Worm (Caenorhabditis elegans) whole organism, young adult: ENCODE results near the gene srxa-10.

Source experiments
- B0261.1 ChIP-seq: sonication (generic microtip); optimal IDR thresholded peaks from 2 replicates; lab custom pipeline; 2016; ENCODE audit warnings: mild to moderate bottlenecking, missing genetic modification characterization, moderate library complexity, missing compliant biosample characterization
- C06A6.2 ChIP-seq: fragments of 200-800 bp; sonication (Bioruptor generic); conservative IDR thresholded peaks from 2 replicates; pipeline ENCODE4 v1.3.6; 2022; ENCODE audit warnings: missing genetic modification characterization, missing compliant biosample characterization
- D2030.7 ChIP-seq: fragments of 200-800 bp; sonication (Bioruptor generic); IDR thresholded peaks from 2 replicates; pipeline ENCODE4 v1.3.6; 2022; ENCODE audit warnings: missing genetic modification reagents, missing genetic modification characterization, missing compliant biosample characterization
- F37B4.10 ChIP-seq: fragments of 200-800 bp; sonication (Bioruptor generic); IDR thresholded peaks from 2 replicates; pipeline ENCODE4 v1.3.6; 2022; ENCODE audit warnings: missing genetic modification characterization, missing compliant biosample characterization
- F49E8.2 ChIP-seq: sonication (generic microtip); optimal IDR thresholded peaks from 3 replicates; lab custom pipeline; 2017; ENCODE audit warnings: missing genetic modification characterization, mild to moderate bottlenecking, missing compliant biosample characterization, antibody characterized with exemption, moderate library complexity; ENCODE audit not compliant: insufficient read depth
- K12H6.12 ChIP-seq: fragments of 200-800 bp; sonication (Bioruptor generic); optimal IDR thresholded peaks from 2 replicates; lab custom pipeline; 2018; ENCODE audit warnings: mild to moderate bottlenecking, missing genetic modification characterization, missing compliant biosample characterization
- T07F8.4 ChIP-seq: sonication (generic microtip); optimal IDR thresholded peaks from 2 replicates; lab custom pipeline; 2016; ENCODE audit warnings: mild to moderate bottlenecking, missing genetic modification characterization, moderate library complexity, missing compliant biosample characterization
- Y53F4B.3 ChIP-seq: fragments of 200-800 bp; sonication (Bioruptor generic); IDR thresholded peaks from 2 replicates; pipeline ENCODE4 v1.3.6; 2022; ENCODE audit warnings: missing genetic modification reagents, missing genetic modification characterization, missing compliant biosample characterization
- Y67H2A.10 ChIP-seq: fragments of 200-800 bp; sonication (Bioruptor generic); conservative IDR thresholded peaks from 2 replicates; pipeline ENCODE4 v1.3.6; 2022; ENCODE audit warnings: missing genetic modification reagents, missing genetic modification characterization, missing compliant biosample characterization
- Y95B8A.8 ChIP-seq: fragments of 200-800 bp; sonication (Bioruptor generic); IDR thresholded peaks from 2 replicates; pipeline ENCODE4 v1.3.6; 2022; ENCODE audit warnings: missing genetic modification reagents, missing genetic modification characterization, missing compliant biosample characterization
- akir-1 ChIP-seq: fragments of 200-800 bp; sonication (Bioruptor generic); optimal IDR thresholded peaks from 2 replicates; lab custom pipeline; 2018; ENCODE audit warnings: mild to moderate bottlenecking, missing genetic modification characterization, moderate library complexity, missing compliant biosample characterization
- ama-1 ChIP-seq, 3 experiments: fragments of 150-350 bp in 1 of 3; sonication (generic microtip) in 2 of 3; optimal IDR thresholded peaks; 2 replicates each; lab custom pipeline; 2014 to 2018; ENCODE audit warnings: missing biosample characterization in 2 of 3, missing genetic modification characterization in 2 of 3, missing genetic modification reagents in 2 of 3
- atf-7 ChIP-seq: sonication (generic microtip); optimal IDR thresholded peaks from 2 replicates; lab custom pipeline; 2017; ENCODE audit warnings: mild to moderate bottlenecking, missing genetic modification characterization, missing compliant biosample characterization
- attf-3 ChIP-seq: fragments of 200-800 bp; sonication (Bioruptor generic); conservative IDR thresholded peaks from 2 replicates; pipeline ENCODE4 v1.3.6; 2022; ENCODE audit warnings: missing genetic modification reagents, missing genetic modification characterization, missing compliant biosample characterization
- attf-5 ChIP-seq: fragments of 200-800 bp; sonication (Bioruptor generic); optimal IDR thresholded peaks from 2 replicates; lab custom pipeline; 2018; ENCODE audit warnings: mild to moderate bottlenecking, missing genetic modification characterization, missing compliant biosample characterization
- attf-6 ChIP-seq: fragments of 200-800 bp; sonication (Bioruptor generic); IDR thresholded peaks from 2 replicates; pipeline ENCODE4 v1.3.6; 2022; ENCODE audit warnings: missing genetic modification reagents, missing genetic modification characterization, missing compliant biosample characterization
- bed-1 ChIP-seq: fragments of 200-800 bp; sonication (Bioruptor generic); IDR thresholded peaks from 2 replicates; pipeline ENCODE4 v1.3.6; 2022; ENCODE audit warnings: missing genetic modification reagents, missing genetic modification characterization, missing compliant biosample characterization
- cebp-2 ChIP-seq: fragments of 200-800 bp; sonication (Bioruptor generic); IDR thresholded peaks from 2 replicates; pipeline ENCODE4 v1.3.6; 2022; ENCODE audit warnings: missing genetic modification characterization, missing compliant biosample characterization
- ceh-100 ChIP-seq: fragments of 200-800 bp; sonication (Bioruptor generic); IDR thresholded peaks from 2 replicates; pipeline ENCODE4 v1.3.6; 2022; ENCODE audit warnings: missing genetic modification reagents, missing genetic modification characterization, missing compliant biosample characterization
- ceh-27 ChIP-seq: fragments of 200-800 bp; sonication (Bioruptor generic); optimal IDR thresholded peaks from 2 replicates; lab custom pipeline; 2018; ENCODE audit warnings: mild to moderate bottlenecking, missing genetic modification characterization, moderate library complexity, missing compliant biosample characterization
- ceh-58 ChIP-seq: fragments of 200-800 bp; sonication (Bioruptor generic); IDR thresholded peaks from 2 replicates; pipeline ENCODE4 v1.3.6; 2022; ENCODE audit warnings: missing genetic modification characterization, missing compliant biosample characterization
- die-1 ChIP-seq: sonication (generic microtip); optimal IDR thresholded peaks from 2 replicates; lab custom pipeline; 2016; ENCODE audit warnings: missing genotype, mild to moderate bottlenecking, missing genetic modification characterization, missing compliant biosample characterization
- dpff-1 ChIP-seq: sonication (generic microtip); optimal IDR thresholded peaks from 2 replicates; lab custom pipeline; 2017; ENCODE audit warnings: mild to moderate bottlenecking, missing genetic modification characterization, missing compliant biosample characterization
- efl-1 ChIP-seq: fragments of 150-350 bp; optimal IDR thresholded peaks from 2 replicates; lab custom pipeline; 2014; ENCODE audit warnings: missing biosample characterization, missing genetic modification reagents, missing genetic modification characterization
- egl-44 ChIP-seq: fragments of 200-800 bp; sonication (Bioruptor generic); IDR thresholded peaks from 2 replicates; pipeline ENCODE4 v1.3.6; 2022; ENCODE audit warnings: missing genetic modification reagents, missing genetic modification characterization, missing compliant biosample characterization
- hmg-1.2 ChIP-seq: fragments of 200-800 bp; sonication (Bioruptor generic); IDR thresholded peaks from 2 replicates; pipeline ENCODE4 v1.3.6; 2022; ENCODE audit warnings: missing genetic modification reagents, missing genetic modification characterization, missing compliant biosample characterization
- hrde-1 ChIP-seq: sonication (generic microtip); optimal IDR thresholded peaks from 2 replicates; lab custom pipeline; 2016; ENCODE audit warnings: missing genetic modification characterization, mild to moderate bottlenecking, missing compliant biosample characterization, moderate library complexity, missing genotype, missing genetic modification reagents, borderline replicate concordance
- lag-1 ChIP-seq: fragments of 200-800 bp; sonication (Bioruptor generic); IDR thresholded peaks from 2 replicates; pipeline ENCODE4 v1.3.6; 2022; ENCODE audit warnings: missing genetic modification reagents, missing genetic modification characterization, missing compliant biosample characterization
- lin-26 ChIP-seq: fragments of 200-800 bp; sonication (Bioruptor generic); IDR thresholded peaks from 2 replicates; pipeline ENCODE4 v1.3.6; 2022; ENCODE audit warnings: missing genetic modification reagents, missing genetic modification characterization, missing compliant biosample characterization
- madf-3 ChIP-seq: fragments of 200-800 bp; sonication (Bioruptor generic); IDR thresholded peaks from 2 replicates; pipeline ENCODE4 v1.3.6; 2022; ENCODE audit warnings: missing genetic modification reagents, missing genetic modification characterization, missing compliant biosample characterization
- madf-6 ChIP-seq: fragments of 200-800 bp; sonication (Bioruptor generic); IDR thresholded peaks from 2 replicates; pipeline ENCODE4 v1.3.6; 2022; ENCODE audit warnings: missing genetic modification reagents, missing genetic modification characterization, missing compliant biosample characterization
- madf-8 ChIP-seq: fragments of 200-800 bp; sonication (Bioruptor generic); conservative IDR thresholded peaks from 2 replicates; pipeline ENCODE4 v1.3.6; 2022; ENCODE audit warnings: missing genetic modification reagents, missing genetic modification characterization, missing compliant biosample characterization
- mcd-1 ChIP-seq: fragments of 200-800 bp; sonication (Bioruptor generic); IDR thresholded peaks from 2 replicates; pipeline ENCODE4 v1.3.6; 2022; ENCODE audit warnings: missing genetic modification reagents, missing genetic modification characterization, missing compliant biosample characterization
- mel-28 ChIP-seq: sonication (generic microtip); optimal IDR thresholded peaks from 2 replicates; lab custom pipeline; 2016; ENCODE audit warnings: borderline replicate concordance, mild to moderate bottlenecking, missing genetic modification characterization, missing compliant biosample characterization
- mes-4 ChIP-seq: sonication (generic microtip); optimal IDR thresholded peaks from 2 replicates; lab custom pipeline; 2016; ENCODE audit warnings: missing genotype, missing genetic modification characterization, missing compliant biosample characterization
- mxl-1 ChIP-seq: sonication (generic microtip); optimal IDR thresholded peaks from 2 replicates; lab custom pipeline; 2016; ENCODE audit warnings: missing genetic modification characterization, missing compliant biosample characterization
- nfya-1 ChIP-seq: sonication (generic microtip); optimal IDR thresholded peaks from 2 replicates; lab custom pipeline; 2017; ENCODE audit warnings: antibody characterized with exemption, missing compliant biosample characterization, missing genetic modification characterization, borderline replicate concordance; ENCODE audit not compliant: insufficient read depth
- nhr-90 ChIP-seq: sonication (generic microtip); optimal IDR thresholded peaks from 2 replicates; lab custom pipeline; 2016; ENCODE audit warnings: missing genotype, mild to moderate bottlenecking, missing genetic modification characterization, missing compliant biosample characterization
- pbrm-1 ChIP-seq: fragments of 200-800 bp; sonication (Bioruptor generic); IDR thresholded peaks from 2 replicates; pipeline ENCODE4 v1.3.6; 2022; ENCODE audit warnings: missing genetic modification reagents, missing genetic modification characterization, missing compliant biosample characterization
- pha-4 ChIP-seq: fragments of 150-350 bp; sonication (generic microtip); optimal IDR thresholded peaks from 2 replicates; lab custom pipeline; 2014; ENCODE audit warnings: missing biosample characterization, missing genetic modification reagents, missing genetic modification characterization
- rcor-1 ChIP-seq: fragments of 200-800 bp; sonication (Bioruptor generic); IDR thresholded peaks from 2 replicates; pipeline ENCODE4 v1.3.6; 2022; ENCODE audit warnings: missing genetic modification reagents, missing genetic modification characterization, missing compliant biosample characterization
- snpc-3.4 ChIP-seq: sonication (generic microtip); optimal IDR thresholded peaks from 2 replicates; lab custom pipeline; 2017; ENCODE audit warnings: missing genetic modification characterization, mild to moderate bottlenecking, missing compliant biosample characterization, antibody characterized with exemption, moderate library complexity, missing genotype, missing genetic modification reagents
- somi-1 ChIP-seq: fragments of 200-800 bp; sonication (Bioruptor generic); optimal IDR thresholded peaks from 2 replicates; lab custom pipeline; 2018; ENCODE audit warnings: mild to moderate bottlenecking, missing genetic modification characterization, missing compliant biosample characterization
- sptf-2 ChIP-seq: fragments of 200-800 bp; sonication (Bioruptor generic); optimal IDR thresholded peaks from 2 replicates; lab custom pipeline; 2018; ENCODE audit warnings: mild to moderate bottlenecking, missing genetic modification characterization, missing compliant biosample characterization
- unc-130 ChIP-seq: sonication (generic microtip); optimal IDR thresholded peaks from 2 replicates; lab custom pipeline; 2016; ENCODE audit warnings: missing genetic modification reagents, missing genetic modification characterization, missing compliant biosample characterization
- unc-62 ChIP-seq: fragments of 150-350 bp; optimal IDR thresholded peaks from 2 replicates; lab custom pipeline; 2014; ENCODE audit warnings: missing biosample characterization, missing genetic modification reagents, missing genetic modification characterization
- ztf-22 ChIP-seq: fragments of 200-800 bp; sonication (Bioruptor generic); optimal IDR thresholded peaks from 2 replicates; lab custom pipeline; 2018; ENCODE audit warnings: mild to moderate bottlenecking, missing genetic modification characterization, moderate library complexity, missing compliant biosample characterization
- ztf-26 ChIP-seq: sonication (generic microtip); optimal IDR thresholded peaks from 2 replicates; lab custom pipeline; 2017; ENCODE audit warnings: missing genetic modification characterization, missing compliant biosample characterization

Gene srxa-10

ce11 chrIII:9798478-9799157 lies 2.3 kb upstream of the srxa-10 start, which contains the start of gene ZK632.2:
Gene ZK632.2 (plus strand): TSS chrIII:9799107.
- TF ChIP-seq ceh-100 (GFP tag; lab: Robert Waterston, UW), result no peak
- no peak for TF ChIP-seq T07F8.4 (tag; lab: Kevin White, UChicago)
- TF ChIP-seq mcd-1 (GFP tag; lab: Robert Waterston, UW), result no peak
- TF ChIP-seq Y95B8A.8 (GFP tag; lab: Robert Waterston, UW), result no peak
- no peak for TF ChIP-seq nfya-1 (tag; lab: Kevin White, UChicago)
- no peak for TF ChIP-seq ztf-22 (GFP tag; lab: Kevin White, UChicago)
- TF ChIP-seq B0261.1 (tag; lab: Kevin White, UChicago), result no peak
- TF ChIP-seq akir-1 (GFP tag; lab: Kevin White, UChicago), result no peak
- TF ChIP-seq lag-1 (GFP tag; lab: Robert Waterston, UW), result no peak
- no peak for TF ChIP-seq attf-5 (GFP tag; lab: Kevin White, UChicago)
- no peak for TF ChIP-seq madf-8 (GFP tag; lab: Robert Waterston, UW)
- TF ChIP-seq rcor-1, result no peak
- no peak for TF ChIP-seq ceh-27 (GFP tag; lab: Kevin White, UChicago)
- peak; percentile 16 for TF ChIP-seq hrde-1
- TF ChIP-seq cebp-2 (GFP tag; lab: Robert Waterston, UW), result no peak
- TF ChIP-seq Y67H2A.10, result no peak
- no peak for TF ChIP-seq sptf-2 (GFP tag; lab: Kevin White, UChicago)
- TF ChIP-seq D2030.7, result 0 out of 2 replicates have a peak, but pooled peaks have one; percentile 8
- no peak for TF ChIP-seq attf-3
- TF ChIP-seq atf-7 (tag; lab: Kevin White, UChicago), result no peak
- TF ChIP-seq somi-1 (GFP tag; lab: Kevin White, UChicago), result no peak
- TF ChIP-seq snpc-3.4 (tag; lab: Kevin White, UChicago), result peak; percentile 24
- TF ChIP-seq madf-3, result no peak
- no peak for TF ChIP-seq mes-4 (tag; lab: Kevin White, UChicago)
- no peak for TF ChIP-seq F37B4.10 (GFP tag; lab: Robert Waterston, UW)
- peak; percentile 44; the same call in 1 of the 2 replicates for TF ChIP-seq madf-6 (GFP tag; lab: Robert Waterston, UW)
- no peak for TF ChIP-seq pha-4 (tag; lab: Kevin White, UChicago)
- TF ChIP-seq ztf-26 (tag; lab: Kevin White, UChicago), result no peak
- TF ChIP-seq unc-62 (GFP tag; lab: Kevin White, UChicago), result no peak
- TF ChIP-seq F49E8.2 (tag; lab: Kevin White, UChicago), result peak; percentile 3
- TF ChIP-seq die-1 (tag; lab: Kevin White, UChicago), result no peak
- no peak for TF ChIP-seq mel-28
- TF ChIP-seq nhr-90 (tag; lab: Kevin White, UChicago), result no peak
- no peak for TF ChIP-seq C06A6.2
- TF ChIP-seq lin-26 (GFP tag; lab: Robert Waterston, UW), result no peak
- no peak for TF ChIP-seq bed-1 (GFP tag; lab: Robert Waterston, UW)
- TF ChIP-seq hmg-1.2 (GFP tag; lab: Robert Waterston, UW), result no peak
- no peak for TF ChIP-seq egl-44 (GFP tag; lab: Robert Waterston, UW)
- no peak for TF ChIP-seq efl-1
- TF ChIP-seq K12H6.12 (tag; lab: Kevin White, UChicago), result no peak
- TF ChIP-seq pbrm-1 (GFP tag; lab: Robert Waterston, UW), result no peak
- TF ChIP-seq mxl-1 (tag; lab: Kevin White, UChicago), result no peak
- TF ChIP-seq unc-130 (GFP tag; lab: Kevin White, UChicago), result no peak
- TF ChIP-seq ceh-58, result no peak
- no peak for TF ChIP-seq dpff-1
- TF ChIP-seq ama-1 (optimal IDR thresholded peaks at IDR 0.05; lab: Kevin White, UChicago), result no peak
- TF ChIP-seq ama-1 (GFP tag; optimal IDR thresholded peaks at IDR 0.05; lab: Kevin White, UChicago), result peak in 1 of 2 experiments; percentile 0
- no peak for TF ChIP-seq Y53F4B.3 (GFP tag; lab: Robert Waterston, UW)
- no peak for TF ChIP-seq attf-6 (GFP tag; lab: Robert Waterston, UW)
